Worm (Caenorhabditis elegans): Measurements from ENCODE around the gene cyp-29A2.

ce11 chrV:11251798-11252197, 34.4 kb downstream of the cyp-29A2 start:
- TF ChIP-seq mep-1 (tag; optimal IDR thresholded peaks at IDR 0.05) (no peak), nhr-76 (tag; optimal IDR thresholded peaks at IDR 0.05) (no peak), ces-1 (GFP tag; optimal IDR thresholded peaks at IDR 0.05) (no peak), ztf-11 (tag; optimal IDR thresholded peaks at IDR 0.05) (no peak), elt-1 (tag; optimal IDR thresholded peaks at IDR 0.05; ENCODE audit: borderline replicate concordance, insufficient read depth) (no peak), ceh-83 (GFP tag; optimal IDR thresholded peaks at IDR 0.05) (no peak), unc-62 (GFP tag; optimal IDR thresholded peaks at IDR 0.05) (no peak)

Measured in whole organism, mixed stage, embryonic.